Worm (Caenorhabditis elegans) whole organism, L1 larva: Measurements from ENCODE around the gene sri-61.

Source experiments
- C04F5.9 ChIP-seq: sonication (generic microtip); optimal IDR thresholded peaks from 2 replicates; lab custom pipeline; 2016; ENCODE audit warnings: missing genetic modification characterization, missing compliant biosample characterization
- Y116A8C.19 ChIP-seq: sonication (generic microtip); optimal IDR thresholded peaks from 2 replicates; lab custom pipeline; 2016; ENCODE audit warnings: missing compliant biosample characterization, missing genetic modification characterization, borderline replicate concordance
- alr-1 ChIP-seq: fragments of 200-800 bp; sonication (Bioruptor generic); optimal IDR thresholded peaks from 2 replicates; lab custom pipeline; 2018; ENCODE audit warnings: borderline replicate concordance, mild to moderate bottlenecking, missing genetic modification characterization, missing compliant biosample characterization
- blmp-1 ChIP-seq: fragments of 150-350 bp; optimal IDR thresholded peaks from 2 replicates; lab custom pipeline; 2014; ENCODE audit warnings: missing biosample characterization, missing genetic modification characterization
- ceh-8 ChIP-seq: fragments of 200-800 bp; sonication (Bioruptor generic); optimal IDR thresholded peaks from 2 replicates; lab custom pipeline; 2018; ENCODE audit warnings: mild to moderate bottlenecking, missing genetic modification characterization, moderate library complexity, missing compliant biosample characterization
- ceh-88 ChIP-seq: fragments of 200-800 bp; sonication (Bioruptor generic); IDR thresholded peaks from 2 replicates; pipeline ENCODE4 v1.3.6; 2022; ENCODE audit warnings: missing genetic modification characterization, missing compliant biosample characterization
- ceh-90 ChIP-seq: sonication (generic microtip); optimal IDR thresholded peaks from 2 replicates; lab custom pipeline; 2016; ENCODE audit warnings: missing genetic modification characterization, missing compliant biosample characterization
- ces-1 ChIP-seq: fragments of 150-350 bp; optimal IDR thresholded peaks from 2 replicates; lab custom pipeline; 2014; ENCODE audit warnings: missing biosample characterization, missing genetic modification reagents, missing genetic modification characterization
- dpl-1 ChIP-seq, 3 experiments: fragments of 150-350 bp in 2 of 3; sonication (generic microtip) in 1 of 3; optimal IDR thresholded peaks; 2 replicates each; lab custom pipeline; 2014 to 2017; ENCODE audit warnings: missing biosample characterization in 3 of 3, missing genetic modification characterization in 3 of 3, missing genetic modification reagents in 3 of 3
- dsc-1 ChIP-seq: sonication (generic microtip); optimal IDR thresholded peaks from 2 replicates; lab custom pipeline; 2016; ENCODE audit warnings: mild to moderate bottlenecking, missing genetic modification characterization, missing compliant biosample characterization
- efl-3 ChIP-seq: fragments of 200-800 bp; sonication (Bioruptor generic); optimal IDR thresholded peaks from 2 replicates; lab custom pipeline; 2018; ENCODE audit warnings: mild to moderate bottlenecking, missing genetic modification characterization, missing compliant biosample characterization
- egl-13 ChIP-seq: sonication (generic microtip); optimal IDR thresholded peaks from 2 replicates; lab custom pipeline; 2016; ENCODE audit warnings: missing genotype, missing genetic modification reagents, missing genetic modification characterization, missing compliant biosample characterization
- egl-27 ChIP-seq, 2 experiments: fragments of 150-350 bp in 1 of 2; sonication (generic microtip); optimal IDR thresholded peaks; 3 replicates each; lab custom pipeline; 2017 to 2018; ENCODE audit warnings: missing biosample characterization in 2 of 2, missing genetic modification characterization in 2 of 2, missing genetic modification reagents in 2 of 2
- elt-2 ChIP-seq: sonication (generic microtip); optimal IDR thresholded peaks from 2 replicates; lab custom pipeline; 2016; ENCODE audit warnings: missing genetic modification characterization, mild to moderate bottlenecking, inconsistent platforms, missing compliant biosample characterization, missing genetic modification reagents
- elt-3 ChIP-seq, 6 experiments: fragments of 150-350 bp in 1 of 6; sonication (generic microtip); optimal IDR thresholded peaks; 2 replicates each; lab custom pipeline; 2017 to 2018; ENCODE audit warnings: missing biosample characterization in 6 of 6, missing genetic modification characterization in 6 of 6, inconsistent platforms in 1 of 6
- ets-5 ChIP-seq: fragments of 200-800 bp; sonication (Bioruptor generic); IDR thresholded peaks from 2 replicates; pipeline ENCODE4 v1.3.6; 2022; ENCODE audit warnings: missing genetic modification characterization, missing compliant biosample characterization
- fkh-10 ChIP-seq: sonication (generic microtip); optimal IDR thresholded peaks from 2 replicates; lab custom pipeline; 2017; ENCODE audit warnings: missing biosample characterization, missing genetic modification reagents, missing genetic modification characterization
- fos-1 ChIP-seq: fragments of 150-350 bp; optimal IDR thresholded peaks from 2 replicates; lab custom pipeline; 2014; ENCODE audit warnings: missing biosample characterization, missing genetic modification characterization
- hlh-4 ChIP-seq: sonication (generic microtip); optimal IDR thresholded peaks from 2 replicates; lab custom pipeline; 2016; ENCODE audit warnings: mild to moderate bottlenecking, missing genetic modification characterization, missing compliant biosample characterization
- hpl-2 ChIP-seq: fragments of 150-350 bp; optimal IDR thresholded peaks from 2 replicates; lab custom pipeline; 2014; ENCODE audit warnings: missing biosample characterization, missing genetic modification reagents, missing genetic modification characterization
- irx-1 ChIP-seq: sonication (generic microtip); optimal IDR thresholded peaks from 2 replicates; lab custom pipeline; 2016; ENCODE audit warnings: missing genetic modification characterization, missing compliant biosample characterization
- lin-13 ChIP-seq: fragments of 150-350 bp; optimal IDR thresholded peaks from 2 replicates; lab custom pipeline; 2014; ENCODE audit warnings: missing biosample characterization, missing genetic modification reagents, missing genetic modification characterization
- lin-15B ChIP-seq: fragments of 150-350 bp; sonication (generic microtip); optimal IDR thresholded peaks from 3 replicates; lab custom pipeline; 2014; ENCODE audit warnings: missing biosample characterization, missing genetic modification characterization
- lin-39 ChIP-seq: fragments of 150-350 bp; optimal IDR thresholded peaks from 2 replicates; lab custom pipeline; 2014; ENCODE audit warnings: missing biosample characterization, missing genetic modification reagents, missing genetic modification characterization
- lir-3 ChIP-seq: sonication (generic microtip); optimal IDR thresholded peaks from 2 replicates; lab custom pipeline; 2016; ENCODE audit warnings: mild to moderate bottlenecking, missing genetic modification characterization, moderate library complexity, missing compliant biosample characterization; ENCODE audit not compliant: poor library complexity
- mep-1 ChIP-seq: fragments of 150-350 bp; optimal IDR thresholded peaks from 2 replicates; lab custom pipeline; 2014; ENCODE audit warnings: missing biosample characterization, missing genetic modification characterization
- nhr-19 ChIP-seq: fragments of 200-800 bp; sonication (Bioruptor generic); conservative IDR thresholded peaks from 2 replicates; pipeline ENCODE4 v1.3.6; 2022; ENCODE audit warnings: missing genetic modification characterization, missing compliant biosample characterization
- nhr-20 ChIP-seq: sonication (generic microtip); optimal IDR thresholded peaks from 2 replicates; lab custom pipeline; 2016; ENCODE audit warnings: mild to moderate bottlenecking, missing genetic modification characterization, missing compliant biosample characterization
- nhr-237 ChIP-seq: fragments of 150-350 bp; optimal IDR thresholded peaks from 2 replicates; lab custom pipeline; 2014; ENCODE audit warnings: missing biosample characterization, missing genetic modification characterization
- nhr-28 ChIP-seq: fragments of 150-350 bp; optimal IDR thresholded peaks from 2 replicates; lab custom pipeline; 2014; ENCODE audit warnings: missing biosample characterization, missing genetic modification characterization
- nhr-84 ChIP-seq: sonication (generic microtip); optimal IDR thresholded peaks from 2 replicates; lab custom pipeline; 2017; ENCODE audit warnings: missing biosample characterization, missing genetic modification characterization
- nhr-85 ChIP-seq: sonication (generic microtip); peaks from one replicate; lab custom pipeline; 2016; ENCODE audit warnings: missing genetic modification characterization, inconsistent platforms, missing compliant biosample characterization
- pag-3 ChIP-seq: sonication (generic microtip); optimal IDR thresholded peaks from 2 replicates; lab custom pipeline; 2017; ENCODE audit warnings: missing genetic modification characterization, mild to moderate bottlenecking, missing compliant biosample characterization, antibody characterized with exemption, borderline replicate concordance; ENCODE audit not compliant: insufficient read depth
- pax-3 ChIP-seq: fragments of 200-800 bp; sonication (Bioruptor generic); optimal IDR thresholded peaks from 2 replicates; lab custom pipeline; 2018; ENCODE audit warnings: mild to moderate bottlenecking, missing genetic modification characterization, moderate library complexity, missing compliant biosample characterization
- rnt-1 ChIP-seq: sonication (generic microtip); optimal IDR thresholded peaks from 2 replicates; lab custom pipeline; 2016; ENCODE audit warnings: mild to moderate bottlenecking, missing genetic modification characterization, moderate library complexity, missing compliant biosample characterization
- skn-1 ChIP-seq: fragments of 150-350 bp; optimal IDR thresholded peaks from 2 replicates; lab custom pipeline; 2014; ENCODE audit warnings: missing biosample characterization, missing genetic modification characterization
- snpc-4 ChIP-seq: fragments of 150-350 bp; optimal IDR thresholded peaks from 2 replicates; lab custom pipeline; 2014; ENCODE audit warnings: missing biosample characterization, missing genetic modification characterization
- sox-4 ChIP-seq: sonication (generic microtip); optimal IDR thresholded peaks from 2 replicates; lab custom pipeline; 2016; ENCODE audit warnings: missing genetic modification characterization, missing compliant biosample characterization
- sptf-1 ChIP-seq: fragments of 150-350 bp; optimal IDR thresholded peaks from 2 replicates; lab custom pipeline; 2014; ENCODE audit warnings: missing biosample characterization, missing genetic modification characterization
- sup-37 ChIP-seq: fragments of 200-800 bp; sonication (Bioruptor generic); optimal IDR thresholded peaks from 2 replicates; lab custom pipeline; 2018; ENCODE audit warnings: mild to moderate bottlenecking, missing genetic modification characterization, missing compliant biosample characterization
- swsn-7 ChIP-seq: sonication (generic microtip); optimal IDR thresholded peaks from 2 replicates; lab custom pipeline; 2016; ENCODE audit warnings: missing genetic modification characterization, missing compliant biosample characterization
- tbx-2 ChIP-seq: sonication (generic microtip); optimal IDR thresholded peaks from 2 replicates; lab custom pipeline; 2016; ENCODE audit warnings: missing genetic modification characterization, missing compliant biosample characterization
- tlp-1 ChIP-seq: fragments of 150-350 bp; optimal IDR thresholded peaks from 2 replicates; lab custom pipeline; 2014; ENCODE audit warnings: missing biosample characterization, missing genetic modification characterization
- unc-30 ChIP-seq: sonication (generic microtip); optimal IDR thresholded peaks from 2 replicates; lab custom pipeline; 2017; ENCODE audit warnings: missing biosample characterization, missing genetic modification characterization
- unc-98 ChIP-seq: fragments of 200-800 bp; sonication (Bioruptor generic); IDR thresholded peaks from 2 replicates; pipeline ENCODE4 v1.3.6; 2022; ENCODE audit warnings: missing genetic modification characterization, missing compliant biosample characterization
- vab-15 ChIP-seq: sonication (generic microtip); optimal IDR thresholded peaks from 2 replicates; lab custom pipeline; 2017; ENCODE audit warnings: missing genotype, mild to moderate bottlenecking, missing genetic modification characterization, missing compliant biosample characterization
- xbp-1 ChIP-seq: sonication (generic microtip); optimal IDR thresholded peaks from 2 replicates; lab custom pipeline; 2016; ENCODE audit warnings: missing genetic modification characterization, missing compliant biosample characterization

Gene sri-61

DNA sequence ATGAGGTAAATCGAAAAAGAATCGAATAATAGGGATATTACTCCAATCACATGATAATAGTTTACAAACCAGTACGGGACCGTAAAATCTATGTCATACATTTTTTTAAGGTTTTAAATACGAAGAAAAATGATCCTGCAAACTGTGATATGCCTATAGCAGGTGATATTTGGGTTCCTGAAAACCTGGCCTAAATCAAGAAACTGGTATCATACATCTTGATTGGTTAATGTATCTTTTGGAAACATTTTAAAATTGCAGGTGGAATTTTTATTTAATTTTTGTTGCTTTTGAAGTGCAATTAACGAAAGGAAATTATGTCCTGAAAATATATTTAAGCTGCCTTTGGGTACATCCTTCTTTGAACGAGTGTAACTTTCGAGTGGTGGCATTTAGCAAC, at the start of gene sri-61:
sri-61 (minus strand) TSS at position 101 of the 400 bp plus-strand sequence.
- TF ChIP-seq ces-1 (GFP tag; lab: Kevin White, UChicago), result no peak
- no peak for TF ChIP-seq lir-3
- TF ChIP-seq lin-13 (GFP tag; lab: Kevin White, UChicago), result no peak
- no peak for TF ChIP-seq pax-3
- no peak for TF ChIP-seq irx-1
- TF ChIP-seq ets-5, result no peak
- TF ChIP-seq hlh-4 (tag; lab: Kevin White, UChicago), result peak; percentile 77

DNA sequence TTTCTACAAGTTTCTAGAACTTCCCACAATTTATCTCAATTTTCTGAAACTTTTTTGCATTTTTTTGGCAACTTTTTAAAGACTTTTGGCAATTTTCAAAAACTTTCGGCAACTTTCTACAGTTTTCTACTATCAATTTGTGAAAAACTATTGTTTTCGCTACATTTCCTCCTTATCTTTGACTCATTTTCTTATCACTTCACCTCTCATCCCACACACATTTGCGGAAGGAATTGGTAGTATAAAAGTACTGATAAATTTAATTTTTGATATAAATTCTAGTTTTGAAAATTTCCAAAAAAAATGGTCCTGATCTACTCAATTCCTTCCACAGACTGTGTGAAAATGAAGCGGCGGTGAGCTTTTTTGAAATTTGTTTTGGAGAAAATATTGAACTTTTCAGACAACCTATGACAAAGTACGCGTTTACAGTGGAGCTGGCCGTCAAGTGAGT, 49.5 kb upstream of the sri-61 start, which contains the start of gene F29A7.4:
F29A7.4 (plus strand) TSS at position 404 of the 454 bp plus-strand sequence.
- peak; percentile 72 for TF ChIP-seq elt-2 (tag; lab: Kevin White, UChicago)
- no peak for TF ChIP-seq sup-37 (GFP tag; lab: Kevin White, UChicago)

DNA sequence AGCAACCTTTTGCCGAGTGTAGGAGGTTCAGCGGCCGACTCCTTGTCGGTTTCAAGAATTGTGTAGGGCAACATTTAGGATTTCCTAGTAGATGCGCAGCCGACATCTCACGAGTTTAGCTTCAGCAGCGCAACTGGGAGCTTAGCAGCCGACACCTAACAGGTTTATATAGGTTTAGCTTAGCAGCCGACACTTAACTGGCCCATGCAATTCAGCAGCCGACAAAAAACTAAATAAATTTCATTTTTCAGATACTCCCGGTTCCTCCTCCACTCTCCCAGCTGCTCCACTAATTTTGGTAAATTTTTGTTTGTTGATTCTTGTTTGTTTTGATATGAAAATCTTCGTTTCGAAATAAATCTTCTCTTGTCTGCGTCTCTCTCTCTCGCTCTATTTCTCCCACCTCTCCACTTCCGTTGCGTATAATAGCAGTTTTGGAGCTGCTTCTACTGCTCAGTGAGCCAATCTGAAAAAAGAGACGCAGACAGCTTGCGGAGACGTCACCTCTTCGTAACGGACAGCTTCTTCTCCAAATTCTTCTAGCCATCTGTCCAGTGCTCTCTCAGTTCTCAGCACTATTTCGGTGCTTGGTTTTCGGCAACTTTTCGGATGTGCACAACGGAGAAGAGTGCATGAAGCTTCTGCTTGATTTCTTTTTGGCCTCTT, 48.0 kb upstream of the sri-61 start:
- TF ChIP-seq tbx-2 (tag; lab: Kevin White, UChicago) (peak; percentile 75), nhr-28 (tag; lab: Kevin White, UChicago) (no peak), unc-30 (tag; lab: Kevin White, UChicago) (no peak), lin-39 (tag; lab: Kevin White, UChicago) (no peak), fkh-10 (GFP tag; lab: Kevin White, UChicago) (peak; percentile 88), ceh-90 (tag; lab: Kevin White, UChicago) (no peak), nhr-237 (no peak), snpc-4 (tag; lab: Kevin White, UChicago) (peak; percentile 66), unc-98 (GFP tag; lab: Robert Waterston, UW) (no peak), sptf-1 (no peak), sox-4 (tag; lab: Kevin White, UChicago) (peak; percentile 34), blmp-1 (tag; lab: Kevin White, UChicago) (no peak), lin-13 (GFP tag; lab: Kevin White, UChicago) (peak; percentile 4), egl-27 (tag; optimal IDR thresholded peaks at IDR 0.05; lab: Kevin White, UChicago) (no peak), ceh-8 (GFP tag; lab: Kevin White, UChicago) (peak; percentile 3), tlp-1 (tag; lab: Kevin White, UChicago) (no peak), ets-5 (no peak), nhr-20 (no peak), mep-1 (peak; percentile 29), dsc-1 (peak; percentile 46), C04F5.9 (tag; lab: Kevin White, UChicago) (no peak), nhr-84 (tag; lab: Kevin White, UChicago) (no peak), skn-1 (tag; lab: Kevin White, UChicago) (peak; percentile 9), dpl-1 (GFP tag; optimal IDR thresholded peaks at IDR 0.05; lab: Kevin White, UChicago) (peak in 2 of 3 experiments; percentile 10 to 11), lin-15B (tag; lab: Kevin White, UChicago) (no peak), fos-1 (peak; percentile 54), nhr-85 (no peak), pag-3 (tag; lab: Kevin White, UChicago) (no peak), nhr-19 (GFP tag; lab: Robert Waterston, UW) (peak; percentile 16), xbp-1 (tag; lab: Kevin White, UChicago) (peak; percentile 42), egl-13 (tag; lab: Kevin White, UChicago) (peak; percentile 79), alr-1 (tag; lab: Kevin White, UChicago) (no peak), rnt-1 (tag; lab: Kevin White, UChicago) (no peak), Y116A8C.19 (no peak), swsn-7 (tag; lab: Kevin White, UChicago) (peak; percentile 53), ceh-88 (GFP tag; lab: Robert Waterston, UW) (no peak), ces-1 (GFP tag; lab: Kevin White, UChicago) (no peak), pax-3 (no peak), efl-3 (GFP tag; lab: Kevin White, UChicago) (no peak), sup-37 (GFP tag; lab: Kevin White, UChicago) (peak; percentile 11), vab-15 (tag; lab: Kevin White, UChicago) (no peak), elt-3 (tag; optimal IDR thresholded peaks at IDR 0.05; lab: Kevin White, UChicago) (no peak), hpl-2 (GFP tag; lab: Kevin White, UChicago) (no peak)
